Fruit fly (Drosophila melanogaster) whole organism, wandering third instar larva: ENCODE data around the gene Nepl17.

Experiments
- Abd-B ChIP-seq: fragments of >200 bp; optimal IDR thresholded peaks from 2 replicates; lab custom pipeline; 2017; ENCODE audit warnings: missing biosample characterization, missing genetic modification characterization
- CG32264 ChIP-seq: fragments of 200-800 bp; sonication (Bioruptor generic); optimal IDR thresholded peaks from 2 replicates; lab custom pipeline; 2016; ENCODE audit warnings: missing biosample characterization, missing genetic modification characterization
- CG9705 ChIP-seq: fragments of 200-800 bp; sonication (Bioruptor generic); optimal IDR thresholded peaks from 2 replicates; lab custom pipeline; 2018; ENCODE audit warnings: missing biosample characterization, mild to moderate bottlenecking, missing genetic modification characterization
- CrebA ChIP-seq: fragments of 200-800 bp; sonication (Bioruptor generic); optimal IDR thresholded peaks from 2 replicates; lab custom pipeline; 2016; ENCODE audit warnings: missing biosample characterization, mild to moderate bottlenecking, missing genetic modification characterization, borderline replicate concordance
- Dfd ChIP-seq: fragments of >200 bp; optimal IDR thresholded peaks from 2 replicates; lab custom pipeline; 2017; ENCODE audit warnings: missing biosample characterization, missing genetic modification characterization
- Dif ChIP-seq: fragments of 200-275, 200-300 bp; sonication (Bioruptor generic); optimal IDR thresholded peaks from 2 replicates; lab custom pipeline; 2018; ENCODE audit warnings: missing biosample characterization, missing genetic modification characterization; ENCODE audit not compliant: partially characterized antibody
- GATAd ChIP-seq: sonication (Bioruptor generic); optimal IDR thresholded peaks from 2 replicates; lab custom pipeline; 2016; ENCODE audit warnings: missing biosample characterization, missing genetic modification characterization
- HLH106 ChIP-seq: fragments of 200-800 bp; optimal IDR thresholded peaks from 3 replicates; lab custom pipeline; 2019; ENCODE audit warnings: missing biosample characterization, mild to moderate bottlenecking, missing genetic modification characterization, moderate library complexity
- Hnf4 ChIP-seq: fragments of 200-800 bp; sonication (Bioruptor generic); optimal IDR thresholded peaks from 2 replicates; lab custom pipeline; 2016; ENCODE audit warnings: missing biosample characterization, mild to moderate bottlenecking, missing genetic modification characterization
- Hr78 ChIP-seq: fragments of >200 bp; optimal IDR thresholded peaks from 2 replicates; lab custom pipeline; 2017; ENCODE audit warnings: missing biosample characterization, missing genetic modification characterization
- Hr83 ChIP-seq: fragments of 200-300 bp; sonication (Bioruptor generic); optimal IDR thresholded peaks from 2 replicates; lab custom pipeline; 2016; ENCODE audit warnings: missing biosample characterization, mild to moderate bottlenecking, missing genetic modification characterization, moderate library complexity; ENCODE audit not compliant: poor library complexity, severe bottlenecking
- Jra ChIP-seq: sonication (Bioruptor generic); optimal IDR thresholded peaks from 2 replicates; lab custom pipeline; 2016; ENCODE audit warnings: missing biosample characterization, missing genetic modification characterization
- Mio ChIP-seq: sonication (Bioruptor generic); optimal IDR thresholded peaks from 2 replicates; lab custom pipeline; 2016; ENCODE audit warnings: missing biosample characterization, missing genetic modification characterization
- Myc ChIP-seq: fragments of >200 bp; optimal IDR thresholded peaks from 2 replicates; lab custom pipeline; 2017
- N ChIP-seq: fragments of >200 bp; optimal IDR thresholded peaks from 2 replicates; lab custom pipeline; 2018; ENCODE audit warnings: missing biosample characterization, missing external identifiers, missing genetic modification characterization
- OdsH ChIP-seq: fragments of 200-800 bp; sonication (Bioruptor generic); optimal IDR thresholded peaks from 2 replicates; lab custom pipeline; 2016; ENCODE audit warnings: missing biosample characterization, mild to moderate bottlenecking, missing genetic modification characterization
- Rel ChIP-seq, 2 experiments: fragments of 200-800 bp; sonication (Bioruptor generic) in 1 of 2; optimal IDR thresholded peaks; 2 replicates in 1 of 2; 3 replicates in 1 of 2; lab custom pipeline; 2016 to 2019; ENCODE audit warnings: mild to moderate bottlenecking in 2 of 2, missing biosample characterization in 2 of 2, missing genetic modification characterization in 2 of 2, moderate library complexity in 1 of 2
- Sp1 ChIP-seq: fragments of 200-800 bp; sonication (Bioruptor generic); optimal IDR thresholded peaks from 3 replicates; lab custom pipeline; 2019; ENCODE audit warnings: missing biosample characterization, mild to moderate bottlenecking, missing genetic modification characterization, moderate library complexity
- Vsx2 ChIP-seq: fragments of 200-300, 225-300 bp; sonication (Bioruptor generic); optimal IDR thresholded peaks from 2 replicates; lab custom pipeline; 2018; ENCODE audit warnings: missing biosample characterization, missing genetic modification characterization; ENCODE audit not compliant: partially characterized antibody
- br ChIP-seq: fragments of 200-800 bp; sonication (Bioruptor generic); optimal IDR thresholded peaks from 2 replicates; lab custom pipeline; 2016; ENCODE audit warnings: missing biosample characterization, missing genetic modification characterization
- brk ChIP-seq: fragments of 200-800 bp; sonication (Bioruptor generic); optimal IDR thresholded peaks from 2 replicates; lab custom pipeline; 2016; ENCODE audit warnings: missing biosample characterization, mild to moderate bottlenecking, missing genetic modification characterization
- dl ChIP-seq, 2 experiments: fragments of 175-275, 200-275 bp in 1 of 2; fragments of 200-275 bp in 1 of 2; sonication (Bioruptor generic); optimal IDR thresholded peaks; lab custom pipeline; 2018; ENCODE audit warnings: mild to moderate bottlenecking in 2 of 2, missing biosample characterization in 2 of 2, missing genetic modification characterization in 2 of 2, moderate library complexity in 2 of 2; ENCODE audit not compliant: partially characterized antibody in 2 of 2, insufficient read depth in 1 of 2
- dmrt93B ChIP-seq: fragments of 200-800 bp; sonication (Bioruptor generic); optimal IDR thresholded peaks from 2 replicates; lab custom pipeline; 2018; ENCODE audit warnings: missing biosample characterization, mild to moderate bottlenecking, missing genetic modification characterization
- dsf ChIP-seq: sonication (Bioruptor generic); optimal IDR thresholded peaks from 2 replicates; lab custom pipeline; 2016; ENCODE audit warnings: missing biosample characterization, missing genetic modification characterization, borderline replicate concordance
- ey ChIP-seq: fragments of 200-800 bp; sonication (Bioruptor generic); optimal IDR thresholded peaks from 2 replicates; lab custom pipeline; 2016; ENCODE audit warnings: missing biosample characterization, missing genetic modification characterization
- foxo ChIP-seq, 2 experiments: fragments of 200-800 bp; sonication (Bioruptor generic); optimal IDR thresholded peaks; 2 replicates in 1 of 2; 3 replicates in 1 of 2; lab custom pipeline; 2016 to 2017; ENCODE audit warnings: missing biosample characterization in 2 of 2, missing genetic modification characterization in 2 of 2
- fru ChIP-seq: fragments of 200-800 bp; sonication (Bioruptor generic); optimal IDR thresholded peaks from 3 replicates; lab custom pipeline; 2016; ENCODE audit warnings: missing biosample characterization, mild to moderate bottlenecking, missing genetic modification characterization
- h ChIP-seq: fragments of 200-800 bp; sonication (Bioruptor generic); optimal IDR thresholded peaks from 3 replicates; lab custom pipeline; 2016; ENCODE audit warnings: missing biosample characterization, mild to moderate bottlenecking, missing genetic modification characterization
- jim ChIP-seq: fragments of 175-275, 200-325 bp; sonication (Bioruptor generic); optimal IDR thresholded peaks from 2 replicates; lab custom pipeline; 2016; ENCODE audit warnings: missing biosample characterization, mild to moderate bottlenecking, missing genetic modification characterization
- lola ChIP-seq: fragments of >200 bp; optimal IDR thresholded peaks from 2 replicates; lab custom pipeline; 2017; ENCODE audit warnings: missing biosample characterization, missing genetic modification characterization
- pan ChIP-seq: fragments of >200 bp; optimal IDR thresholded peaks from 2 replicates; lab custom pipeline; 2017
- psq ChIP-seq: fragments of 200-800 bp; sonication (Bioruptor generic); optimal IDR thresholded peaks from 3 replicates; lab custom pipeline; 2017; ENCODE audit warnings: missing biosample characterization, mild to moderate bottlenecking, missing genetic modification characterization, moderate library complexity
- rgr ChIP-seq: fragments of 200-800 bp; sonication (Bioruptor generic); optimal IDR thresholded peaks from 3 replicates; lab custom pipeline; 2016; ENCODE audit warnings: missing biosample characterization, mild to moderate bottlenecking, missing genetic modification characterization
- sage ChIP-seq: fragments of 200-800 bp; sonication (Bioruptor generic); optimal IDR thresholded peaks from 2 replicates; lab custom pipeline; 2016; ENCODE audit warnings: missing biosample characterization, mild to moderate bottlenecking, missing genetic modification characterization
- sv ChIP-seq: fragments of 200-800 bp; sonication (Bioruptor generic); optimal IDR thresholded peaks from 3 replicates; lab custom pipeline; 2016; ENCODE audit warnings: missing biosample characterization, missing genetic modification characterization
- tai ChIP-seq: sonication (Bioruptor generic); optimal IDR thresholded peaks from 2 replicates; lab custom pipeline; 2016; ENCODE audit warnings: missing biosample characterization, missing genetic modification characterization
- usp ChIP-seq: fragments of >200 bp; optimal IDR thresholded peaks from 2 replicates; lab custom pipeline; 2017; ENCODE audit warnings: missing biosample characterization, missing genetic modification characterization
- woc ChIP-seq: sonication (Bioruptor generic); optimal IDR thresholded peaks from 2 replicates; lab custom pipeline; 2016; ENCODE audit warnings: missing biosample characterization, mild to moderate bottlenecking, missing genetic modification characterization

Nepl17 gene

dm6 chr3R:28845981-28846380, 26.7 kb upstream of the Nepl17 start:
- no peak for TF ChIP-seq Dif (GFP tag; lab: Kevin White, UChicago)
- no peak for TF ChIP-seq Rel (GFP tag; optimal IDR thresholded peaks at IDR 0.05; lab: Kevin White, UChicago)
- TF ChIP-seq Rel (tag; optimal IDR thresholded peaks at IDR 0.05; lab: Kevin White, UChicago), result no peak
- no peak for TF ChIP-seq CG9705 (GFP tag; lab: Kevin White, UChicago)
- TF ChIP-seq CrebA (GFP tag; lab: Kevin White, UChicago), result no peak
- no peak for TF ChIP-seq Hnf4
- TF ChIP-seq Jra (GFP tag; lab: Kevin White, UChicago), result no peak
- TF ChIP-seq dl (GFP tag; optimal IDR thresholded peaks at IDR 0.05; lab: Kevin White, UChicago; ENCODE audit: insufficient read depth in 1 of 2, partially characterized antibody in 2 of 2), result no peak
- TF ChIP-seq fru, result no peak
- TF ChIP-seq OdsH (GFP tag; lab: Kevin White, UChicago), result no peak
- TF ChIP-seq dsf (GFP tag; lab: Kevin White, UChicago), result no peak
- TF ChIP-seq woc (GFP tag; lab: Kevin White, UChicago), result no peak
- TF ChIP-seq jim (GFP tag; lab: Kevin White, UChicago), result no peak
- no peak for TF ChIP-seq br (GFP tag; lab: Kevin White, UChicago)
- TF ChIP-seq Hr83 (GFP tag; lab: Kevin White, UChicago), result no peak

dm6 chr3R:28846877-28847529, 25.7 kb upstream of the Nepl17 start:
- TF ChIP-seq Sp1 (GFP tag; lab: Kevin White, UChicago) (no peak), Vsx2 (GFP tag; lab: Kevin White, UChicago) (no peak), Hr83 (GFP tag; lab: Kevin White, UChicago) (no peak), woc (GFP tag; lab: Kevin White, UChicago) (peak; percentile 6), ey (peak; percentile 7)

dm6 chr3R:28847547-28848316, 25.0 kb upstream of the Nepl17 start:
- TF ChIP-seq sv (no peak), dl (GFP tag; optimal IDR thresholded peaks at IDR 0.05; lab: Kevin White, UChicago; ENCODE audit: insufficient read depth in 1 of 2, partially characterized antibody in 2 of 2) (no peak), Rel (GFP tag; optimal IDR thresholded peaks at IDR 0.05; lab: Kevin White, UChicago) (no peak), Rel (tag; optimal IDR thresholded peaks at IDR 0.05; lab: Kevin White, UChicago) (no peak), GATAd (GFP tag; lab: Kevin White, UChicago) (no peak), pan (no peak), N (GFP tag; lab: Kevin White, UChicago) (no peak), rgr (GFP tag; lab: Kevin White, UChicago) (peak; percentile 20), Sp1 (GFP tag; lab: Kevin White, UChicago) (peak; percentile 38), Hr83 (GFP tag; lab: Kevin White, UChicago) (no peak), h (GFP tag; lab: Kevin White, UChicago) (no peak), ey (no peak), fru (peak; percentile 0), Abd-B (no peak), HLH106 (peak; percentile 32), CG9705 (GFP tag; lab: Kevin White, UChicago) (no peak), usp (GFP tag; lab: Kevin White, UChicago) (no peak), lola (no peak), Vsx2 (GFP tag; lab: Kevin White, UChicago) (no peak), foxo (GFP tag; optimal IDR thresholded peaks at IDR 0.05; lab: Kevin White, UChicago) (peak in 1 of 2 experiments; percentile 46), dsf (GFP tag; lab: Kevin White, UChicago) (no peak), Dif (GFP tag; lab: Kevin White, UChicago) (no peak), Myc (lab: Kevin White, UChicago) (no peak), sage (GFP tag; lab: Kevin White, UChicago) (no peak), br (GFP tag; lab: Kevin White, UChicago) (no peak), Mio (GFP tag; lab: Kevin White, UChicago) (no peak), jim (GFP tag; lab: Kevin White, UChicago) (no peak), brk (GFP tag; lab: Kevin White, UChicago) (no peak), CrebA (GFP tag; lab: Kevin White, UChicago) (no peak), psq (GFP tag; lab: Kevin White, UChicago) (peak; percentile 33), Jra (GFP tag; lab: Kevin White, UChicago) (no peak), dmrt93B (GFP tag; lab: Kevin White, UChicago) (peak; percentile 53), Hnf4 (no peak), Hr78 (GFP tag; lab: Kevin White, UChicago) (no peak), OdsH (GFP tag; lab: Kevin White, UChicago) (peak; percentile 26), woc (GFP tag; lab: Kevin White, UChicago) (peak; percentile 19), CG32264 (GFP tag; lab: Kevin White, UChicago) (no peak), Dfd (no peak), tai (GFP tag; lab: Kevin White, UChicago) (no peak)
